Fruit fly (Drosophila melanogaster): ENCODE results near the gene Pten.

Gene Pten

DNA sequence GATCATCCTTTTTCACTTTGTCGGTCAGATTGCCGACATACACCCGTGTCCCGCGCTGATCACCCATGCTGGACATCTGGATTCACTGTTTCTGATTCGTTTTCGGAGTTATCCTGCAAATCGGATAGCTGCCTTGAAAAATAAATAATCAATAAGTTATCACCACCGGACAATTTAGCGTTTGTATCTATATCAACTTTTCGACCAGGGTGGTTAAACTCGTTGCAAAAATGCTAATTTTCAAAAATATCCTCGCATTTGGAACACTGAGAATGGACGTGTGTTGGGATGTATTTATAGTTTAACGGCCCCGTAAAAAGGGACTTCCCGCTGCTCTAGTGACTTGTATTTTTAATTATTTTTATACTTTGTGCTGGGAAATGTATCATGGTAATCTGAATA, 2.5 kb upstream of the Pten start, which contains the start of gene Rsf1 (continued):
- TF ChIP-seq gfzf (GFP tag; optimal IDR thresholded peaks at IDR 0.05) (no peak), cas (GFP tag; IDR thresholded peaks at IDR 0.05) (no peak), sim (GFP tag; IDR thresholded peaks at IDR 0.05) (no peak), slp2 (GFP tag; optimal IDR thresholded peaks at IDR 0.05) (no peak), salm (tag; optimal IDR thresholded peaks at IDR 0.05) (no peak), gt (GFP tag; IDR thresholded peaks at IDR 0.05) (no peak), CG2116 (GFP tag; optimal IDR thresholded peaks at IDR 0.05) (no peak), Lim3 (GFP tag; IDR thresholded peaks at IDR 0.05) (no peak), NFAT (GFP tag; IDR thresholded peaks at IDR 0.05) (no peak), CG11398 (GFP tag; optimal IDR thresholded peaks at IDR 0.05) (no peak), Fer2 (tag; optimal IDR thresholded peaks at IDR 0.05) (no peak), YL-1 (GFP tag; optimal IDR thresholded peaks at IDR 0.05) (peak; percentile 78), D19A (tag; optimal IDR thresholded peaks at IDR 0.05) (no peak), ash1 (GFP tag; optimal IDR thresholded peaks at IDR 0.05) (no peak), trem (tag; optimal IDR thresholded peaks at IDR 0.05) (no peak), Eip74EF (GFP tag; optimal IDR thresholded peaks at IDR 0.05) (no peak), CG9437 (GFP tag; optimal IDR thresholded peaks at IDR 0.05) (no peak), gcm (GFP tag; optimal IDR thresholded peaks at IDR 0.05) (no peak), Hr51 (GFP tag; optimal IDR thresholded peaks at IDR 0.05) (no peak), Ravus (GFP tag; IDR thresholded peaks at IDR 0.05) (no peak), CG30403 (GFP tag; optimal IDR thresholded peaks at IDR 0.05) (no peak), CG7271 (tag; optimal IDR thresholded peaks at IDR 0.05) (no peak), lov (optimal IDR thresholded peaks at IDR 0.05) (no peak), lov (GFP tag; IDR thresholded peaks at IDR 0.05) (no peak), Mrtf (GFP tag; IDR thresholded peaks at IDR 0.05) (no peak), CG30431 (GFP tag; optimal IDR thresholded peaks at IDR 0.05) (no peak), CG16779 (GFP tag; IDR thresholded peaks at IDR 0.05) (no peak), Mes4 (GFP tag; optimal IDR thresholded peaks at IDR 0.05) (no peak), CG4617 (GFP tag; optimal IDR thresholded peaks at IDR 0.05; ENCODE audit: borderline replicate concordance) (peak; percentile 62), CG32767 (GFP tag; IDR thresholded peaks at IDR 0.05) (peak; percentile 86), CG7987 (GFP tag; optimal IDR thresholded peaks at IDR 0.05) (no peak), ATbp (GFP tag; optimal IDR thresholded peaks at IDR 0.05) (no peak), Drgx (GFP tag; IDR thresholded peaks at IDR 0.05) (no peak), CG3065 (GFP tag; optimal IDR thresholded peaks at IDR 0.05) (no peak), CG12219 (GFP tag; optimal IDR thresholded peaks at IDR 0.05) (no peak), CG9215 (GFP tag; IDR thresholded peaks at IDR 0.05) (no peak), chn (GFP tag; optimal IDR thresholded peaks at IDR 0.05) (no peak)

DNA sequence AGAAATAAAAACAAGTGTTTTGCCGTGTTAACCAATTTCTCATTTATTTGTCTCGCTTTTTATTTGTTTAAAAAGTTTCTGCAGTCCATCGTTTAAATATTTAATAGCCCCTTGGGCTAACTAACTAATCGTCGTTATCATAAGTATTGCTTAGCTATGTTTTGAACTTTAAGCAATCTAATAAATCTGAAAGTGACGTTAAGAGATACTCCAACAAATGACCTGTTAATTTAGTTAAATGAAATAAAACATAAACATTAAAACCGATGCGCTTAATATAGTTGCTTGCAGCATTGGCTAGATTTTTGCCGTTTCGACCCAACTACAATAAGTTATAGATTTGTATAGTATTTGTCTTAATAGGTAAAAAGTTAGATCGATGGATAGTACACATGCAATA, 925 bp upstream of the Pten start:
- TF ChIP-seq CG2875 (GFP tag; optimal IDR thresholded peaks at IDR 0.05) (no peak), hb (GFP tag; IDR thresholded peaks at IDR 0.05; ENCODE audit: partially characterized antibody) (no peak), Hr39 (optimal IDR thresholded peaks at IDR 0.05) (no peak), fd102C (GFP tag; optimal IDR thresholded peaks at IDR 0.05) (no peak)
